Fruit fly (Drosophila melanogaster): ENCODE measurements around the gene Cyp4d14.

Gene Cyp4d14

dm6 chrX:2197414-2198271 lies 22.5 kb upstream of the Cyp4d14 start (continued):
- TF ChIP-seq OdsH (GFP tag; optimal IDR thresholded peaks at IDR 0.05): no peak
- TF ChIP-seq dsx (GFP tag; optimal IDR thresholded peaks at IDR 0.05; ENCODE audit: poor library complexity, severe bottlenecking): no peak
- peak; percentile 54 for TF ChIP-seq Eip93F (GFP tag; optimal IDR thresholded peaks at IDR 0.05)
- TF ChIP-seq esn (GFP tag; optimal IDR thresholded peaks at IDR 0.05): peak; percentile 28
- TF ChIP-seq CG16779 (tag; optimal IDR thresholded peaks at IDR 0.05): no peak
- no peak for TF ChIP-seq CG3919 (GFP tag; optimal IDR thresholded peaks at IDR 0.05)
- TF ChIP-seq topi (GFP tag; optimal IDR thresholded peaks at IDR 0.05): peak; percentile 22

- TF ChIP-seq spab (GFP tag; optimal IDR thresholded peaks at IDR 0.05) (no peak), salr (GFP tag; optimal IDR thresholded peaks at IDR 0.05) (no peak), CG8632 (GFP tag; optimal IDR thresholded peaks at IDR 0.05) (peak; percentile 0), CG1621 (tag; optimal IDR thresholded peaks at IDR 0.05) (no peak), esn (GFP tag; optimal IDR thresholded peaks at IDR 0.05) (peak; percentile 56), Lpt (GFP tag; optimal IDR thresholded peaks at IDR 0.05) (peak; percentile 15), CG7368 (GFP tag; optimal IDR thresholded peaks at IDR 0.05) (peak; percentile 20), Sox14 (GFP tag; optimal IDR thresholded peaks at IDR 0.05) (peak; percentile 27), Met (GFP tag; optimal IDR thresholded peaks at IDR 0.05) (peak; percentile 56), CG11902 (GFP tag; optimal IDR thresholded peaks at IDR 0.05) (no peak), CG3919 (GFP tag; optimal IDR thresholded peaks at IDR 0.05) (peak; percentile 21), Hr38 (GFP tag; optimal IDR thresholded peaks at IDR 0.05) (no peak), Gug (GFP tag; IDR thresholded peaks at IDR 0.05) (peak; percentile 38; the same call in 1 of the 2 replicates), CG16779 (tag; optimal IDR thresholded peaks at IDR 0.05) (no peak), Eip78C (GFP tag) (peak; percentile 77), topi (GFP tag; optimal IDR thresholded peaks at IDR 0.05) (peak; percentile 45), CG8119 (GFP tag; IDR thresholded peaks at IDR 0.05) (peak; percentile 53; the same call in 2 of the 3 replicates), pdm3 (GFP tag; optimal IDR thresholded peaks at IDR 0.05) (peak; percentile 35), dsx (GFP tag; optimal IDR thresholded peaks at IDR 0.05; ENCODE audit: poor library complexity, severe bottlenecking) (no peak), lz (GFP tag; optimal IDR thresholded peaks at IDR 0.05) (peak; percentile 47), CG6163 (GFP tag; IDR thresholded peaks at IDR 0.05) (peak; percentile 62; the same call in 2 of the 3 replicates), CG9139 (GFP tag; optimal IDR thresholded peaks at IDR 0.05) (no peak), CG10669 (GFP tag; optimal IDR thresholded peaks at IDR 0.05) (peak; percentile 31), fd59A (GFP tag; optimal IDR thresholded peaks at IDR 0.05) (no peak), fd85E (GFP tag; optimal IDR thresholded peaks at IDR 0.05) (no peak), net (GFP tag; optimal IDR thresholded peaks at IDR 0.05) (peak; percentile 30), Hr39 (GFP tag; optimal IDR thresholded peaks at IDR 0.05) (peak; percentile 70), acj6 (GFP tag; optimal IDR thresholded peaks at IDR 0.05) (peak; percentile 40), CG4318 (GFP tag; optimal IDR thresholded peaks at IDR 0.05) (no peak), CG6854 (GFP tag; optimal IDR thresholded peaks at IDR 0.05) (no peak), CG3032 (tag; optimal IDR thresholded peaks at IDR 0.05) (peak; percentile 8), CG11762 (GFP tag; optimal IDR thresholded peaks at IDR 0.05; ENCODE audit: insufficient read depth) (peak; percentile 26), CG6276 (GFP tag; optimal IDR thresholded peaks at IDR 0.05) (peak; percentile 1), Sox15 (GFP tag; optimal IDR thresholded peaks at IDR 0.05) (no peak), CG31627 (GFP tag; optimal IDR thresholded peaks at IDR 0.05) (peak; percentile 48), dac (GFP tag; optimal IDR thresholded peaks at IDR 0.05) (no peak), Ets21C (GFP tag; optimal IDR thresholded peaks at IDR 0.05) (peak; percentile 19), CG6808 (GFP tag; optimal IDR thresholded peaks at IDR 0.05) (peak; percentile 19), Blimp-1 (GFP tag; optimal IDR thresholded peaks at IDR 0.05) (no peak), CG32006 (GFP tag; optimal IDR thresholded peaks at IDR 0.05) (peak; percentile 35), OdsH (GFP tag; optimal IDR thresholded peaks at IDR 0.05) (peak; percentile 52), CG10631 (GFP tag; optimal IDR thresholded peaks at IDR 0.05) (peak; percentile 22), achi (GFP tag; optimal IDR thresholded peaks at IDR 0.05) (peak; percentile 27), CG6792 (GFP tag; optimal IDR thresholded peaks at IDR 0.05) (no peak), CG11294 (GFP tag; IDR thresholded peaks at IDR 0.05) (peak; percentile 44; the same call in 1 of the 2 replicates)
These were observed 21.1 kb upstream of the Cyp4d14 start for dm6 chrX:2196086-2196732.
